Worm (Caenorhabditis elegans) whole organism, young adult: ENCODE measurements around the gene metl-1.

Experiments used
- K12H6.12 ChIP-seq: fragments of 200-800 bp; sonication (Bioruptor generic); optimal IDR thresholded peaks from 2 replicates; lab custom pipeline; 2018; ENCODE audit warnings: mild to moderate bottlenecking, missing genetic modification characterization, missing compliant biosample characterization
- Y79H2A.3 ChIP-seq: fragments of 200-800 bp; sonication (Bioruptor generic); conservative IDR thresholded peaks from 2 replicates; pipeline ENCODE4 v1.3.6; 2022; ENCODE audit warnings: missing genetic modification reagents, missing genetic modification characterization, missing compliant biosample characterization
- atf-7 ChIP-seq: sonication (generic microtip); optimal IDR thresholded peaks from 2 replicates; lab custom pipeline; 2017; ENCODE audit warnings: mild to moderate bottlenecking, missing genetic modification characterization, missing compliant biosample characterization
- lin-35 ChIP-seq, 3 experiments: fragments of 150-350 bp in 2 of 3; sonication (generic microtip) in 1 of 3; optimal IDR thresholded peaks; 2 replicates each; lab custom pipeline; 2014 to 2018; ENCODE audit warnings: missing biosample characterization in 3 of 3, missing genetic modification characterization in 3 of 3, missing genetic modification reagents in 3 of 3
- rcor-1 ChIP-seq: fragments of 200-800 bp; sonication (Bioruptor generic); IDR thresholded peaks from 2 replicates; pipeline ENCODE4 v1.3.6; 2022; ENCODE audit warnings: missing genetic modification reagents, missing genetic modification characterization, missing compliant biosample characterization
- unc-62 ChIP-seq: fragments of 150-350 bp; optimal IDR thresholded peaks from 2 replicates; lab custom pipeline; 2014; ENCODE audit warnings: missing biosample characterization, missing genetic modification reagents, missing genetic modification characterization
- zim-3 ChIP-seq: sonication (generic microtip); optimal IDR thresholded peaks from 2 replicates; lab custom pipeline; 2017; ENCODE audit warnings: mild to moderate bottlenecking, missing genetic modification characterization, moderate library complexity, missing compliant biosample characterization

DNA sequence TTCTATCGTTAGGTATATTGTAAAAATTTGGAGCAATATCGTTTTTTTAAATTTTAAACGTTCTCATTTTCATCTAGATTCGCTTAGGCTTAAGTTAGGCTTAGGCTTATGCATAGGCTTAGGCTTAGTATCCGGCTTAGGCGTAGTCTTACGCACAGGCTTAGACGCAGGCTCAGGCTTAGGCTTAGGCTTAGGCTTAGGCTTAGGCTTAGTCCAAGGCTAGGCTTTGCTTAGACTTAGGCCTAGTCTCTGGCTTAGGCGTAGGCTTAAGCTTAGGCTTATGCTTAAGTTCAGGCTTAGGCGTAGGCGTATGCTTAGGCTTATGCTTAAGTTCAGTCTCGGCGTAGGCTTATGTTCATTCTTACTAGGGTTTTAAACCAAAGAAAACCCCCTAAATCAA, 30.4 kb upstream of the metl-1 start:
- TF ChIP-seq unc-62 (no peak), lin-35 (GFP tag; optimal IDR thresholded peaks at IDR 0.05; lab: Kevin White, UChicago) (no peak), Y79H2A.3 (GFP tag; lab: Robert Waterston, UW) (no peak), rcor-1 (GFP tag; lab: Robert Waterston, UW) (no peak), atf-7 (no peak), K12H6.12 (tag; lab: Kevin White, UChicago) (no peak), zim-3 (tag; lab: Kevin White, UChicago) (no peak)
